Fruit fly (Drosophila melanogaster) whole organism, embryonic: ENCODE measurements around the gene CG32939.

ENCODE experiments used
- CG10147 ChIP-seq: fragments of 200-800 bp; sonication (Bioruptor generic); optimal IDR thresholded peaks from 2 replicates; lab custom pipeline; 2019; ENCODE audit warnings: missing biosample characterization, mild to moderate bottlenecking, missing genetic modification characterization, moderate library complexity
- CG10431 ChIP-seq: fragments of 200-800 bp; sonication (Bioruptor generic); optimal IDR thresholded peaks from 3 replicates; lab custom pipeline; 2018; ENCODE audit warnings: missing biosample characterization, mild to moderate bottlenecking, missing genetic modification characterization
- CG13287 ChIP-seq: fragments of 200-800 bp; sonication (Bioruptor generic); IDR thresholded peaks from 2 replicates; pipeline ENCODE4 v1.3.6; 2022; ENCODE audit warnings: missing biosample characterization, missing genetic modification characterization; ENCODE audit not compliant: partially characterized antibody
- CG14860 ChIP-seq: fragments of 200-800 bp; sonication (Bioruptor generic); IDR thresholded peaks from 3 replicates; pipeline ENCODE4 v1.3.6; 2022; ENCODE audit warnings: missing biosample characterization, missing genetic modification characterization; ENCODE audit not compliant: partially characterized antibody
- CG15011 ChIP-seq: fragments of 200-800 bp; sonication (Bioruptor generic); optimal IDR thresholded peaks from 3 replicates; lab custom pipeline; 2018; ENCODE audit warnings: missing biosample characterization, mild to moderate bottlenecking, missing genetic modification characterization
- CG1602 ChIP-seq: fragments of 200-800 bp; sonication (Bioruptor generic); optimal IDR thresholded peaks from 3 replicates; lab custom pipeline; 2016; ENCODE audit warnings: missing biosample characterization, missing genetic modification characterization
- CG34224 ChIP-seq: fragments of 200-800 bp; sonication (Bioruptor generic); IDR thresholded peaks from 3 replicates; pipeline ENCODE4 v1.3.6; 2022; ENCODE audit warnings: missing biosample characterization, missing genetic modification characterization; ENCODE audit not compliant: partially characterized antibody
- CG42726 ChIP-seq: fragments of 200-800 bp; sonication (Bioruptor generic); IDR thresholded peaks from 2 replicates; pipeline ENCODE4 v1.3.6; 2022; ENCODE audit warnings: missing biosample characterization, missing genetic modification characterization; ENCODE audit not compliant: partially characterized antibody
- CG4730 ChIP-seq: fragments of 200-800 bp; sonication (Bioruptor generic); IDR thresholded peaks from 2 replicates; pipeline ENCODE4 v1.3.6; 2022; ENCODE audit warnings: missing biosample characterization, missing genetic modification characterization
- CG4854 ChIP-seq: fragments of 200-800 bp; sonication (Bioruptor generic); optimal IDR thresholded peaks from 2 replicates; lab custom pipeline; 2016; ENCODE audit warnings: missing biosample characterization, missing genetic modification characterization, inconsistent platforms
- CG6791 ChIP-seq: fragments of 200-800 bp; sonication (Bioruptor generic); IDR thresholded peaks from 3 replicates; pipeline ENCODE4 v1.3.6; 2022; ENCODE audit warnings: missing biosample characterization, missing genetic modification characterization; ENCODE audit not compliant: partially characterized antibody
- CG7839 ChIP-seq: fragments of 200-800 bp; sonication (Bioruptor generic); optimal IDR thresholded peaks from 3 replicates; lab custom pipeline; 2018; ENCODE audit warnings: missing biosample characterization, mild to moderate bottlenecking, missing genetic modification characterization, moderate library complexity
- CG9437 ChIP-seq: fragments of 200-800 bp; sonication (Bioruptor generic); optimal IDR thresholded peaks from 2 replicates; lab custom pipeline; 2018; ENCODE audit warnings: missing biosample characterization, mild to moderate bottlenecking, missing genetic modification characterization
- E2f2 ChIP-seq: fragments of 200-800 bp; sonication (Bioruptor generic); IDR thresholded peaks from 2 replicates; pipeline ENCODE4 v1.3.6; 2022; ENCODE audit warnings: missing biosample characterization, missing genetic modification characterization
- Eip74EF ChIP-seq, 2 experiments: fragments of 200-800 bp in 1 of 2; fragments of >200 bp in 1 of 2; sonication (Bioruptor generic) in 1 of 2; optimal IDR thresholded peaks; 2 replicates each; lab custom pipeline; 2017 to 2019; ENCODE audit warnings: missing biosample characterization in 2 of 2, missing genetic modification characterization in 2 of 2, mild to moderate bottlenecking in 1 of 2, moderate library complexity in 1 of 2
- Fer1 ChIP-seq: fragments of 200-800 bp; sonication (Bioruptor generic); optimal IDR thresholded peaks from 2 replicates; lab custom pipeline; 2017; ENCODE audit warnings: missing biosample characterization, mild to moderate bottlenecking, missing genetic modification characterization
- Gsc ChIP-seq: fragments of 200-800 bp; sonication (Bioruptor generic); IDR thresholded peaks from 2 replicates; pipeline ENCODE4 v1.3.6; 2022; ENCODE audit warnings: missing biosample characterization, missing genetic modification characterization
- H15 ChIP-seq: fragments of 200-800 bp; sonication (Bioruptor generic); IDR thresholded peaks from 3 replicates; pipeline ENCODE4 v1.3.6; 2022; ENCODE audit warnings: missing biosample characterization, missing genetic modification characterization
- HLH4C ChIP-seq: fragments of 200-800 bp; sonication (Bioruptor generic); IDR thresholded peaks from 3 replicates; pipeline ENCODE4 v1.3.6; 2022; ENCODE audit warnings: missing biosample characterization, missing genetic modification characterization; ENCODE audit not compliant: partially characterized antibody
- HmgZ ChIP-seq: fragments of 200-800 bp; sonication (Bioruptor generic); optimal IDR thresholded peaks from 2 replicates; lab custom pipeline; 2018; ENCODE audit warnings: missing biosample characterization, mild to moderate bottlenecking, missing genetic modification characterization
- Hmx ChIP-seq: fragments of 200-800 bp; sonication (Bioruptor generic); optimal IDR thresholded peaks from 2 replicates; lab custom pipeline; 2016; ENCODE audit warnings: missing biosample characterization, missing genetic modification characterization
- MESR4 ChIP-seq: fragments of 200-800 bp; sonication (Bioruptor generic); optimal IDR thresholded peaks from 2 replicates; lab custom pipeline; 2018; ENCODE audit warnings: missing biosample characterization, mild to moderate bottlenecking, missing genetic modification characterization, moderate library complexity
- Nf-YC ChIP-seq: fragments of 200-800 bp; optimal IDR thresholded peaks from 3 replicates; lab custom pipeline; 2019; ENCODE audit warnings: missing biosample characterization, mild to moderate bottlenecking, missing genetic modification characterization, moderate library complexity
- Sry-β ChIP-seq: fragments of 200-800 bp; sonication (Bioruptor generic); optimal IDR thresholded peaks from 2 replicates; lab custom pipeline; 2018; ENCODE audit warnings: missing biosample characterization, mild to moderate bottlenecking, missing genetic modification characterization, moderate library complexity
- Sry-δ ChIP-seq: fragments of 200-800 bp; sonication (Bioruptor generic); optimal IDR thresholded peaks from 2 replicates; lab custom pipeline; 2016; ENCODE audit warnings: missing biosample characterization, missing genetic modification characterization
- Taf1 ChIP-seq: fragments of 200-800 bp; sonication (Bioruptor generic); IDR thresholded peaks from 2 replicates; pipeline ENCODE4 v1.3.6; 2022; ENCODE audit warnings: missing biosample characterization, missing genetic modification characterization
- ab ChIP-seq: fragments of 200-800 bp; sonication (Bioruptor generic); optimal IDR thresholded peaks from 2 replicates; lab custom pipeline; 2016; ENCODE audit warnings: missing biosample characterization, missing genetic modification characterization
- abd-A ChIP-seq: fragments of 200-800 bp; sonication (Bioruptor generic); optimal IDR thresholded peaks from 3 replicates; lab custom pipeline; 2019; ENCODE audit warnings: missing biosample characterization, mild to moderate bottlenecking, missing genetic modification characterization, moderate library complexity
- ato ChIP-seq: fragments of 200-800 bp; sonication (Bioruptor generic); IDR thresholded peaks from 2 replicates; pipeline ENCODE4 v1.3.6; 2022; ENCODE audit warnings: missing biosample characterization, missing genetic modification characterization; ENCODE audit not compliant: partially characterized antibody
- bbx ChIP-seq: fragments of 200-800 bp; sonication (Bioruptor generic); IDR thresholded peaks from 2 replicates; pipeline ENCODE4 v1.3.6; 2022; ENCODE audit warnings: missing biosample characterization, missing genetic modification characterization; ENCODE audit not compliant: partially characterized antibody
- crp ChIP-seq, 2 experiments: fragments of 200-800 bp; sonication (Bioruptor generic); optimal IDR thresholded peaks; 2 replicates in 1 of 2; 3 replicates in 1 of 2; lab custom pipeline; 2017; ENCODE audit warnings: missing biosample characterization in 2 of 2, missing genetic modification characterization in 2 of 2, mild to moderate bottlenecking in 1 of 2, moderate library complexity in 1 of 2
- cwo ChIP-seq: fragments of 200-800 bp; sonication (Bioruptor generic); optimal IDR thresholded peaks from 3 replicates; lab custom pipeline; 2017; ENCODE audit warnings: missing biosample characterization, missing genetic modification characterization, mild to moderate bottlenecking, moderate library complexity, missing genetic modification reagents
- da ChIP-seq: fragments of 200-800 bp; sonication (Bioruptor generic); optimal IDR thresholded peaks from 2 replicates; lab custom pipeline; 2016; ENCODE audit warnings: missing biosample characterization, missing genetic modification characterization
- ind ChIP-seq: fragments of 200-800 bp; sonication (Bioruptor generic); optimal IDR thresholded peaks from 3 replicates; lab custom pipeline; 2016; ENCODE audit warnings: missing biosample characterization, missing genetic modification characterization
- inv ChIP-seq: fragments of 200-800 bp; sonication (Bioruptor generic); IDR thresholded peaks from 2 replicates; pipeline ENCODE4 v1.3.6; 2022; ENCODE audit warnings: missing biosample characterization, missing genetic modification characterization; ENCODE audit not compliant: partially characterized antibody
- jing ChIP-seq: fragments of 200-800 bp; sonication (Bioruptor generic); optimal IDR thresholded peaks from 2 replicates; lab custom pipeline; 2018; ENCODE audit warnings: missing biosample characterization, mild to moderate bottlenecking, missing genetic modification characterization
- nerfin-1 ChIP-seq: fragments of 200-800 bp; sonication (Bioruptor generic); optimal IDR thresholded peaks from 3 replicates; lab custom pipeline; 2019; ENCODE audit warnings: missing biosample characterization, mild to moderate bottlenecking, missing genetic modification characterization, moderate library complexity
- nerfin-2 ChIP-seq: fragments of 200-800 bp; sonication (Bioruptor generic); IDR thresholded peaks from 2 replicates; pipeline ENCODE4 v1.3.6; 2022; ENCODE audit warnings: missing biosample characterization, missing genetic modification characterization; ENCODE audit not compliant: partially characterized antibody
- nmo ChIP-seq: fragments of 200-800 bp; sonication (Bioruptor generic); optimal IDR thresholded peaks from 2 replicates; lab custom pipeline; 2018; ENCODE audit warnings: missing biosample characterization, mild to moderate bottlenecking, missing genetic modification characterization, moderate library complexity
- onecut ChIP-seq: fragments of 200-800 bp; sonication (Bioruptor generic); IDR thresholded peaks from 2 replicates; pipeline ENCODE4 v1.3.6; 2022; ENCODE audit warnings: missing biosample characterization, missing genetic modification characterization
- sqz ChIP-seq: fragments of 200-800 bp; sonication (Bioruptor generic); optimal IDR thresholded peaks from 3 replicates; lab custom pipeline; 2018; ENCODE audit warnings: missing biosample characterization, mild to moderate bottlenecking, missing genetic modification characterization
- stwl ChIP-seq: fragments of 200-800 bp; sonication (Bioruptor generic); optimal IDR thresholded peaks from 3 replicates; lab custom pipeline; 2018; ENCODE audit warnings: missing biosample characterization, mild to moderate bottlenecking, missing genetic modification characterization, moderate library complexity
- sug ChIP-seq: fragments of 200-800 bp; optimal IDR thresholded peaks from 2 replicates; lab custom pipeline; 2019; ENCODE audit warnings: missing biosample characterization, mild to moderate bottlenecking, missing genetic modification characterization, moderate library complexity
- ttk ChIP-seq: fragments of 200-800 bp; sonication (Bioruptor generic); IDR thresholded peaks from 2 replicates; pipeline ENCODE4 v2.1.2; 2022; ENCODE audit warnings: missing biosample characterization, missing genetic modification characterization
- usp ChIP-seq: fragments of >200 bp; optimal IDR thresholded peaks from 2 replicates; lab custom pipeline; 2017; ENCODE audit warnings: missing biosample characterization, missing genetic modification characterization
- vnd ChIP-seq: fragments of 200-800 bp; sonication (Bioruptor generic); IDR thresholded peaks from 3 replicates; pipeline ENCODE4 v1.3.6; 2022; ENCODE audit warnings: missing biosample characterization, missing genetic modification characterization; ENCODE audit not compliant: partially characterized antibody
- zen ChIP-seq: fragments of 200-800 bp; sonication (Bioruptor generic); optimal IDR thresholded peaks from 3 replicates; lab custom pipeline; 2018; ENCODE audit warnings: missing biosample characterization, mild to moderate bottlenecking, missing genetic modification characterization, moderate library complexity
- zen2 ChIP-seq: fragments of 200-800 bp; sonication (Bioruptor generic); IDR thresholded peaks from 3 replicates; pipeline ENCODE4 v1.3.6; 2022; ENCODE audit warnings: missing biosample characterization, missing genetic modification characterization; ENCODE audit not compliant: partially characterized antibody

Gene CG32939

dm6 chr3R:9740713-9741112 is 47.8 kb downstream of the CG32939 start, which contains the start of gene Pnn:
TSS of gene Pnn (plus strand) at chr3R:9740899.
- peak; percentile 39 for TF ChIP-seq zen (tag; lab: Kevin White, UChicago)
- TF ChIP-seq CG13287 (GFP tag; lab: Robert Waterston, UW) = peak; percentile 95
- peak; percentile 88 for TF ChIP-seq CG34224 (GFP tag; lab: Robert Waterston, UW)
- no peak for TF ChIP-seq CG10147
- TF ChIP-seq nmo (GFP tag; lab: Kevin White, UChicago) = peak; percentile 47
- no peak for TF ChIP-seq da
- TF ChIP-seq CG7839 (tag; lab: Kevin White, UChicago) = no peak
- peak; percentile 65 for TF ChIP-seq sqz (GFP tag; lab: Kevin White, UChicago)
- TF ChIP-seq vnd (GFP tag; lab: Robert Waterston, UW) = peak; percentile 90
- no peak for TF ChIP-seq CG10431 (GFP tag; lab: Kevin White, UChicago)
- no peak for TF ChIP-seq Fer1 (GFP tag; lab: Kevin White, UChicago)
- TF ChIP-seq CG4730 (GFP tag; lab: Robert Waterston, UW) = no peak
- TF ChIP-seq Eip74EF (GFP tag; optimal IDR thresholded peaks at IDR 0.05; lab: Kevin White, UChicago) = no peak
- TF ChIP-seq zen2 = peak; percentile 85
- no peak for TF ChIP-seq usp (GFP tag; lab: Kevin White, UChicago)
- TF ChIP-seq jing (GFP tag; lab: Kevin White, UChicago) = no peak
- peak; percentile 48 for TF ChIP-seq Sry-β
- TF ChIP-seq ttk (GFP tag; lab: Robert Waterston, UW) = no peak
- TF ChIP-seq CG42726 (GFP tag; lab: Robert Waterston, UW) = peak; percentile 87; the same call in 1 of the 2 replicates
- TF ChIP-seq HmgZ (tag; lab: Kevin White, UChicago) = peak; percentile 21
- no peak for TF ChIP-seq nerfin-1 (tag; lab: Kevin White, UChicago)
- peak; percentile 32 for TF ChIP-seq Nf-YC (tag; lab: Kevin White, UChicago)
- no peak for TF ChIP-seq ab (GFP tag; lab: Kevin White, UChicago)
- no peak for TF ChIP-seq CG4854 (GFP tag; lab: Kevin White, UChicago)
- peak; percentile 81 for TF ChIP-seq CG14860 (GFP tag; lab: Robert Waterston, UW)
- peak; percentile 88 for TF ChIP-seq CG6791
- TF ChIP-seq ind (GFP tag; lab: Kevin White, UChicago) = no peak
- TF ChIP-seq inv = peak; percentile 86
- TF ChIP-seq bbx = peak; percentile 88
- TF ChIP-seq MESR4 (GFP tag; lab: Kevin White, UChicago) = peak; percentile 75
- TF ChIP-seq Hmx (GFP tag; lab: Kevin White, UChicago) = no peak
- TF ChIP-seq CG15011 (GFP tag; lab: Kevin White, UChicago) = no peak
- no peak for TF ChIP-seq Gsc (GFP tag; lab: Robert Waterston, UW)
- no peak for TF ChIP-seq crp (GFP tag; optimal IDR thresholded peaks at IDR 0.05; lab: Kevin White, UChicago)
- peak; percentile 83 for TF ChIP-seq Sry-δ (GFP tag; lab: Kevin White, UChicago)
- TF ChIP-seq Taf1 = no peak
- peak; percentile 69 for TF ChIP-seq nerfin-2 (GFP tag; lab: Robert Waterston, UW)
- TF ChIP-seq E2f2 (GFP tag; lab: Robert Waterston, UW) = peak; percentile 29; the same call in 1 of the 2 replicates
- TF ChIP-seq onecut = no peak
- peak; percentile 64 for TF ChIP-seq abd-A
- TF ChIP-seq stwl (tag; lab: Kevin White, UChicago) = peak; percentile 32
- TF ChIP-seq sug (tag; lab: Kevin White, UChicago) = peak; percentile 10
- peak; percentile 84 for TF ChIP-seq HLH4C (GFP tag; lab: Robert Waterston, UW)
- no peak for TF ChIP-seq cwo
- peak; percentile 22 for TF ChIP-seq CG9437
- TF ChIP-seq CG1602 (GFP tag; lab: Kevin White, UChicago) = no peak
- no peak for TF ChIP-seq H15
- TF ChIP-seq ato (GFP tag; lab: Robert Waterston, UW) = peak; percentile 81; the same call in 1 of the 2 replicates
